Worm (Caenorhabditis elegans) whole organism, dauer: ENCODE data around the gene T16G1.2.

Source experiments
- unc-62 ChIP-seq: sonication (generic microtip); optimal IDR thresholded peaks from 2 replicates; lab custom pipeline; 2017; ENCODE audit warnings: missing biosample characterization, missing genetic modification reagents, missing genetic modification characterization

Gene T16G1.2

ce11 chrV:12921680-12922079 is 7.6 kb upstream of the T16G1.2 start:
- TF ChIP-seq unc-62 (GFP tag; lab: Kevin White, UChicago): no peak

DNA sequence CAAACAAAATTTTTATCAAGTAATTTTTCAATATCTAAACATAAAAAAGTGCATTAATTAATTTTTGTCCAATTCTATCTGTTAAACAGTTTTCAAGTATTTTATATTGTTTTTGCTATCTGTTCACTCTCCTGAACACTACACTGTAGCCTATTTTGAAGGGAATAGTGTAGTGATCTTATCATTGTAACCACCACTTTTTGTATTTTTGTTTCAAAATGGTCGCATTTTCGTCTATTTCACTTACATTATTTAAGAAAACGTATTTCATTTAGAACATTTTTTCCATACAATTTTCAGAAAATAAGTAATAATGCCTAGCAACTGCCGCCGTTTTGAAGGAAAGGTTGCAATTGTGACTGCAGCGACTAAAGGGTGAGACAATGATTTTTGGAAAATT is 7.0 kb upstream of the T16G1.2 start, which contains the start of gene dhrs-4:
dhrs-4 (plus strand) TSS at position 301 of the 400 bp plus-strand sequence.
- no peak for TF ChIP-seq unc-62 (GFP tag; lab: Kevin White, UChicago)

DNA sequence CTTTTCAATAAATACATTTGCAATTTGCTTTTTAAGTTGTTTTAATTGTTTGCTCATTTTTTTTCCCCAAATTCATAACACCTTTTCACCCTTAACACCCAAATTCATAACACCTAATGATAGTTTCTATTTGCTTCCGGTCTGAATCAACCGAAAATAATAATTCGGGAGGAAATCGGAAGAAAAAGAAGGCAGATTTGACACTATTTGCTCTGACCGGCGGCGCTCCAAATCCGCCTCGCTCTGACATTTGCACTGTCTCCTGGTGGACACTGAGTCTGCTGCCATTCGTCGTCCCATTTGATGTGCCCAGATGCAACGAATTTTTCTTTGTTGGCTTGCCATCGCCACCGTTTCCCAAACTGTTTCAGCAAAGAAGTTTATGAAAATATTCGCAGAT is 5.2 kb upstream of the T16G1.2 start, which contains the start of gene pqn-67:
pqn-67 (plus strand) TSS at position 301 of the 400 bp plus-strand sequence.
- TF ChIP-seq unc-62 (GFP tag; lab: Kevin White, UChicago): no peak

DNA sequence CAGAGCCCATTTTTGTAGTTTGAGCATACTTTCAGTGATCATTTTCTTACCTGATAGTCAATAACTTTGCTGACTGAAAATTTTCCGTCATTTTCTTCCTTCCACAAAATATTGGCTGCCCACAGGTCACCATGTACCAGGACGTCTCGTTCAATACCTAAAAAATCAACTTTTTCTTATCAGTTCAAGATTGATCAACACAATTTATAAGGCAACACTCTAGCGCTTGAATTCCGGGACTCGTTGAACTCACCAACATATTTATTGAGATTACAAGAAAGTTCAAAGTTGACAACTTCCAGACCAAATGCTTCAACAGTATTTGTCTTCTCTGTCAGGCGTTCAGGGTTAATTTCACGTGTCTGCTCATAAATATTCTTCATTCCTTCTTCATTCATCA is 4.4 kb downstream of the T16G1.2 start:
- no peak for TF ChIP-seq unc-62 (GFP tag; lab: Kevin White, UChicago)

ce11 chrV:12934976-12935375 is 5.7 kb downstream of the T16G1.2 start, which contains the start of gene T16G1.7:
Gene T16G1.7, minus strand, starts transcription at chrV:12935112.
- no peak for TF ChIP-seq unc-62 (GFP tag; lab: Kevin White, UChicago)

DNA sequence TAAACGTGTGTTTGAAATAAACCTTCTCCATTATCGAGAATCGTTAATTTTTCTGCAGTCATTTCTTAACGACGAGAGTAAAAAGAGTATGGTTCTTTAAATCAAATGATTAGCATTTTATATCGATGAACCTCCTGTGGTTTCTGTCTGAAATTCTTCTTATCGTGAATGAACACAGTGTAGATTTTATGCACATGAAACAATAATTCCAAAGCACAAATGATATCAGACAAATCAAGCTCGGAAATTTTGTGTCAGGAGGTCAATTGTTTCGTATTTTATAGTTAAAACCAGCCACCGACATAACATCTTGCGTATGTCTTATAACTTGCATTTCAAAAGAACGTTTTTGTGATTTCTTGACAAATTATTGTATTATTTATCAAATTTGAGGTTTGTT is 7.8 kb downstream of the T16G1.2 start, which contains the start of gene T16G1.6:
T16G1.6 (minus strand) TSS at position 77 of the 400 bp plus-strand sequence.
- TF ChIP-seq unc-62 (GFP tag; lab: Kevin White, UChicago): no peak

DNA sequence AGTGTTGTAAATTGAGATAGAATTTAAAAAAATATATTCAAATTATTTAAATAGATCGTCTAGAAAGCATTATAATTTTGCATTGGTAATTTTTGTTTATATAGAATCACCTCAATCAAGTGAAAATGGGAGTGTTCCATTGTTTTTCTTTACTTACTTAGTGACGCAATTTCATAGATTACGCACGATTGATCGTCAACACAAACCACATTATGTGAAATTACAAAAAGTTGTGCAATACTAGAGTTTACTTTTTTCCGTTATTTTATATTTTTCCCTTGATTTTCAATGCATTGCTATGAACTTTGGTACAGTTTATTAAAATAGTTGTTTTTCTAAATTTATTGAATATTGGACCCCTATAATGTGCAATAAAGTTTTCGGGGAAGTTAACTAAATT is 10.2 kb downstream of the T16G1.2 start, which contains the start of gene T16G1.5:
T16G1.5 (minus strand) TSS at position 119 of the 400 bp plus-strand sequence.
- TF ChIP-seq unc-62 (GFP tag; lab: Kevin White, UChicago): no peak

- TF ChIP-seq unc-62 (GFP tag; lab: Kevin White, UChicago): no peak
Measured at ce11 chrV:12941797-12942474, 12.7 kb downstream of the T16G1.2 start, which contains the start of gene T16G1.4. Gene T16G1.4, minus strand, starts transcription at chrV:12941847.

DNA sequence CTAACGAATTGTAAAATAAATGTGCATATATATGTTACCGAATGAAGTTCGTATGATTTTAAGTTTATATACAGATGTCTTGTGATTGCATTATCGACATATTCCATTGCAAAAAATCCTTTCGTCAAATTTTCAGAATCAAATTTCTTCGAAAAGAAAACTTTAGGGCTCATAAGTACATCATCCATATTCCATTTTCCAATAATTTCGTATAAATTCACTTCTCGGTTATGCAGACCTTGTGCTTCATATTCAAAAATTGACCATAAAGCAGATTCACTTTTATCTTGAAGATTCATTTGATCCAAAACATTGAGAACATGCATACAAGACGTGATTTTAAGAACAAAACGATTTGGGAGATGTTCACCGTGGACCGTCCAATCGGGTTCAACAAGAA is 14.1 kb downstream of the T16G1.2 start:
- TF ChIP-seq unc-62 (GFP tag; lab: Kevin White, UChicago): no peak

DNA sequence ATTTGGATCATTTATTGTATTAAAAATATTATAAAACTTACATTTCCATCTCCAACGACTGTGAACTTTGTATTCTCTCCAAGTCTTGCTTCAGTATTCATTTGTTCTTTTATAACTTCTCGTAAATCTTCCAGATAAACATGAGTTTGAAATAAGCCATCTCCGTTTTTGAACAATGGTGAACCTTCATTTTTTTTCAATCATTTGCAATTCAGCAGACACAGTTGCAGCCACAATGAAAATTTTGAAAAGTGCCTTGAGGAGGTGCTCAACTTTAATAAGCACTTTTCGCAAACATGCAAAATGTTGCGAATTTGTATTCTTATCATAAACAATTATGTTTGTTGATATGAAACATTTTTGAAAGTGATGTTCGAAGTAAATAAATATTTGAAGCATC is 14.9 kb downstream of the T16G1.2 start, which contains the start of gene T16G1.3:
T16G1.3 (minus strand) TSS at position 101 of the 400 bp plus-strand sequence.
- TF ChIP-seq unc-62 (GFP tag; lab: Kevin White, UChicago): no peak

DNA sequence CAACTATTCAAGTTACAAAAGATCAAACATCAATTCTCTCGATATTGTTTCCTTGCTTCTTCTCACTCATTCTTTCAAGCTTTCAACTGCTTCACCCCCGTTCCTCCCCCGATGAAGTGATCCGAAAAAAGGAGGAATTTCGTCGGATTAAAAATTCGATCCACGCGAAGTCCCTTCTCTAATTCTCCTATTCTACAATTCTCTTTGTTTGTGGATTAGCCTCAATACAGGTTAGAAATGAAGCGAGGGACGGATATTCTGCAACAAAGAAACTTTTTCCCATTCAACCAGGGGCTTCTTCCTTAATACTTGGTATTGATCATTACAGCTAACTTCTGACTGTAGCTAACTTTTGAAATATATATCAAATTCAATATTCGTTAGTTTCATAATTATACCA is 15.5 kb downstream of the T16G1.2 start, which contains the start of gene grl-2:
grl-2 (plus strand) TSS at position 301 of the 400 bp plus-strand sequence.
- no peak for TF ChIP-seq unc-62 (GFP tag; lab: Kevin White, UChicago)

- TF ChIP-seq unc-62 (GFP tag; lab: Kevin White, UChicago): no peak
Measured at ce11 chrV:12949607-12950006, 20.3 kb downstream of the T16G1.2 start, which contains the start of gene T16G1.13. Gene T16G1.13, plus strand, starts transcription at chrV:12949907.

DNA sequence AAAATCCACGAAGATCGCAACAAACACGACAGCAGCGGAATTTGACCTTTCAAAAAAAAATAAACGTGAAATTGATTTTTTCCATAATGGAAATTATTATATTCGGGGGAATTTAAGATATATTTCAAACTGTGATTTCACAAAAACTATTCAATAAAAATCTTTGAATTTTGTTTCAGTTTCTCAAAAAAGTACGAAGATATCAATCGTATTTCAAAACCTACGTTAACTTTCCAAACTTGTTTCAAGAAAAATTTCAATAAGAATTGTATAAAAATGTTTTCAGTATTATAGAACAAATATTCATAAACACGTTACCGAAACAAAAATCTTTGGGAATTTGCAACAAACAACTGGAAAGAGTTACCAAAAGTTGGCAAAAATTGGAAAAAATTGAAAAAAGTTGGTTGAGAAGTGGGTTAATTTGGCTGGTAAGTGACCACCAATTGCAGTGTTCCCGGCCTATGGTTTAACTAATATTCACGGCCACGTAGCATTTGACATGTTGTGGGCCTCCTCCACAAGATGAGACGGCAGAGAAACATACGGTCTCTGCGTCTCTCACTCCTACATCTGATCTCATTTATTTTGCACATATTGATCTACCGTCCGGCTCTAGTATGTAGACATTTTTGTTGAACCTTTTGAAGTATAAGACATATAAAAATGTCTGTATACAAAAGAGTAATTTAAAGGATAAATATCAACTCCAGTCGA is 21.7 kb downstream of the T16G1.2 start, which contains the start of the genes T16G1.9 and T16G1.18:
T16G1.9 (minus strand) TSS at position 51 of the 717 bp plus-strand sequence.
T16G1.18 (plus strand) TSS at position 493 of the 717 bp plus-strand sequence.
- no peak for TF ChIP-seq unc-62 (GFP tag; lab: Kevin White, UChicago)

DNA sequence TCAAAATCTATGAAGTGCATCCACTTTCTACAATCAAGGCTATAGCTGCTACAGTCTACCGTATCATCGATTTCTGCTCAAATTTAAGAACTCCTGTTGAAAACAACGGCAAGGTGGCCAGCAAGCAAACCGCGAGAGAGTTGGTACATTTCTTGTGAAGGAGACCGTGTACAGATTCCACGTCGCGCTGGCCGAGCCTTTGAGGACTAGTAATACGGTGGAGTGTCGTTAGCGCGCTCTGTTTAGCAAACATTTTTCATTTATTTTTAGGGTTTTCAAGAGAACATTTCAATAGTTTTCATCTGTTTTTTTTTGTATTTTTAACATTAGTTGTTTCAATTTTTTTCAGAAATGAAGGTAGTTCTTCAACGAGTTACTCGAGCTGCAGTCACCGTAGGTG is 23.0 kb downstream of the T16G1.2 start, which contains the start of gene pqn-68:
pqn-68 (plus strand) TSS at position 350 of the 400 bp plus-strand sequence.
- TF ChIP-seq unc-62 (GFP tag; lab: Kevin White, UChicago): no peak

ce11 chrV:12953702-12954101 is 24.4 kb downstream of the T16G1.2 start, which contains the start of gene eif-3.K:
Gene eif-3.K, plus strand, starts transcription at chrV:12954002.
- TF ChIP-seq unc-62 (GFP tag; lab: Kevin White, UChicago): no peak

- TF ChIP-seq unc-62 (GFP tag; lab: Kevin White, UChicago): no peak
Measured at ce11 chrV:12954261-12954660, 25.0 kb downstream of the T16G1.2 start.
